Fruit fly (Drosophila melanogaster): ENCODE measurements around the gene futsch.
A peak's percentile ranks its signal among the peaks of the same experiment; 100 is the strongest.

Gene futsch

DNA sequence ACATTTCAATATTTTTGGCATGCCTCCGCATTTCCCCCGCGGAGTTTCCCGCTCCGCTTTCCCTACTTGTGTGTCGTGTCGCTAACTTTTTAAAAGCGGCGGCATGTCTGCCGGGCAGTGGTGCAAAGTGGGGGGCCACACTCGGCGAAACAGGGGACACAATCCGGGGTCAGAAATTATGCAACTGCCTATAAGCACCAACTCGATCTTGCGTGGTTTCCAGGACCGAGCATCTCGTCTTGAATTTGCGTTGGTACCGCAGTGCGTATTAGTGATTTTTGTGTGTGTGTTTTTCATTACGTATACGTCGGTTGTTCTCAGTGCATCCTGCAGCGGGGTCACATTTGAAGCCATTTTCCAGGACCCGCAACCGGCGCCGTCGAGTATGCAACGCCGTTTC, 1.2 kb upstream of the futsch start (continued):
- no peak for TF ChIP-seq caup (GFP tag; optimal IDR thresholded peaks at IDR 0.05; ENCODE audit: severe bottlenecking)
- TF ChIP-seq CG11723 (GFP tag; optimal IDR thresholded peaks at IDR 0.05) = no peak
- peak; percentile 53 for TF ChIP-seq Med (GFP tag)
- TF ChIP-seq nerfin-2 (GFP tag; IDR thresholded peaks at IDR 0.05; ENCODE audit: partially characterized antibody) = no peak
- peak; percentile 1 for TF ChIP-seq CG1603 (tag; optimal IDR thresholded peaks at IDR 0.05)
- 0 out of 2 replicates have a peak, but pooled peaks have one; percentile 12 for TF ChIP-seq sisA (GFP tag; IDR thresholded peaks at IDR 0.05)
- TF ChIP-seq CG18599 (GFP tag; optimal IDR thresholded peaks at IDR 0.05) = no peak
- TF ChIP-seq slbo (GFP tag; IDR thresholded peaks at IDR 0.05) = 0 out of 2 replicates have a peak, but pooled peaks have one; percentile 12

dm6 chrX:1410312-1410711, 1.4 kb downstream of the futsch start:
- no peak for TF ChIP-seq CG13894 (tag; optimal IDR thresholded peaks at IDR 0.05)
- TF ChIP-seq CG9437 (GFP tag; optimal IDR thresholded peaks at IDR 0.05) = no peak
- no peak for TF ChIP-seq eyg (GFP tag; optimal IDR thresholded peaks at IDR 0.05)
- TF ChIP-seq ham (GFP tag; IDR thresholded peaks at IDR 0.05) = no peak
- TF ChIP-seq Gug (GFP tag; IDR thresholded peaks at IDR 0.05) = no peak
- no peak for TF ChIP-seq kay (GFP tag; optimal IDR thresholded peaks at IDR 0.05)
- TF ChIP-seq mirr (GFP tag; optimal IDR thresholded peaks at IDR 0.05) = no peak
- TF ChIP-seq crol (GFP tag; IDR thresholded peaks at IDR 0.05) = 0 out of 2 replicates have a peak, but pooled peaks have one; percentile 35
- no peak for TF ChIP-seq CG9876 (GFP tag; optimal IDR thresholded peaks at IDR 0.05)
- TF ChIP-seq CG4854 (GFP tag; optimal IDR thresholded peaks at IDR 0.05) = no peak
- peak in 1 of 2 experiments; percentile 33 for TF ChIP-seq crp (GFP tag; optimal IDR thresholded peaks at IDR 0.05)
- peak; percentile 80 for TF ChIP-seq Deaf1 (tag; optimal IDR thresholded peaks at IDR 0.05)
- no peak for TF ChIP-seq Ptx1 (GFP tag; IDR thresholded peaks at IDR 0.05)
- no peak for TF ChIP-seq CG11398 (GFP tag; optimal IDR thresholded peaks at IDR 0.05)
- no peak for TF ChIP-seq HLH3B (GFP tag; IDR thresholded peaks at IDR 0.05)
- TF ChIP-seq ewg (GFP tag; optimal IDR thresholded peaks at IDR 0.05) = peak; percentile 1
- TF ChIP-seq Scr (GFP tag; IDR thresholded peaks at IDR 0.05; ENCODE audit: partially characterized antibody) = no peak
- no peak for TF ChIP-seq nau (GFP tag; optimal IDR thresholded peaks at IDR 0.05)
- no peak for TF ChIP-seq esg (GFP tag; conservative IDR thresholded peaks at IDR 0.05)
- no peak for TF ChIP-seq CG2202 (tag; optimal IDR thresholded peaks at IDR 0.05)
- peak; percentile 16; the same call in 1 of the 2 replicates for TF ChIP-seq MBD-R2 (GFP tag; IDR thresholded peaks at IDR 0.05)
- TF ChIP-seq CG32767 (GFP tag; IDR thresholded peaks at IDR 0.05) = no peak
- TF ChIP-seq CG17361 (GFP tag; IDR thresholded peaks at IDR 0.05) = no peak
- no peak for TF ChIP-seq Mes4 (GFP tag; optimal IDR thresholded peaks at IDR 0.05)
- TF ChIP-seq pan (optimal IDR thresholded peaks at IDR 0.05) = no peak
- TF ChIP-seq pan (GFP tag; optimal IDR thresholded peaks at IDR 0.05 in 1 of 2, IDR thresholded peaks at IDR 0.05 in 1 of 2) = no peak
- no peak for TF ChIP-seq Jarid2 (GFP tag; optimal IDR thresholded peaks at IDR 0.05)
- peak; percentile 88 for TF ChIP-seq onecut (GFP tag; IDR thresholded peaks at IDR 0.05)
- no peak for TF ChIP-seq CG5953 (GFP tag; IDR thresholded peaks at IDR 0.05)

dm6 chrX:1411225-1411932, 2.5 kb downstream of the futsch start:
- TF ChIP-seq chinmo (GFP tag; IDR thresholded peaks at IDR 0.05; ENCODE audit: partially characterized antibody) (0 out of 4 replicates have a peak, but pooled peaks have one; percentile 23), CG11398 (GFP tag; optimal IDR thresholded peaks at IDR 0.05) (no peak), scrt (GFP tag; optimal IDR thresholded peaks at IDR 0.05) (peak; percentile 34), CG16779 (GFP tag; IDR thresholded peaks at IDR 0.05) (peak; percentile 70; the same call in 1 of the 2 replicates), CG17385 (GFP tag; optimal IDR thresholded peaks at IDR 0.05) (no peak), CG9609 (GFP tag; optimal IDR thresholded peaks at IDR 0.05) (no peak), D19A (tag; optimal IDR thresholded peaks at IDR 0.05) (peak; percentile 90), Ets65A (GFP tag) (peak; percentile 24), Drgx (GFP tag; IDR thresholded peaks at IDR 0.05) (0 out of 2 replicates have a peak, but pooled peaks have one; percentile 5), Aef1 (GFP tag; IDR thresholded peaks at IDR 0.05) (no peak), CG9817 (tag; optimal IDR thresholded peaks at IDR 0.05) (no peak), CG2678 (tag; optimal IDR thresholded peaks at IDR 0.05) (peak; percentile 15), Lhr (GFP tag; optimal IDR thresholded peaks at IDR 0.05) (no peak), crp (GFP tag; optimal IDR thresholded peaks at IDR 0.05) (peak in 1 of 2 experiments; percentile 28)

All from whole organism, embryonic.